Worm (Caenorhabditis elegans): ENCODE measurements around the gene msrp-7.

Gene msrp-7

DNA sequence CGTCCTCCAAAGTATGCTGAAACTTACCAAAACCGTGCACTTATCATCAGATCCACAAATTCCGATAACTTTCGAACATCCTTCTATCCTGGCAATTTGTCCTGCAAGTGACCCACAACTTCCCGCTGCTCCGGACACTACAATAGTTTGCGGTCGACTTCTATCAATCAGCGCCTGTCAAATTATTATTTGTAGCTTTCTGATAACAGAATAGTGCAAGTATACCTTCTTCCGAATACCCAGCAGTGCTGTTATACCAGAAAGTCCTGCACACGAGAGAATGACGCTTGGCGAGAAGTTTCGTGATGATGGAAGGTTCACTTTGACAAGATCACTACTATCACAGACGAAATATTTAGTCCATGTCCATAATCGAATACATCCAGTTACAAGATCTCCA, 48.6 kb downstream of the msrp-7 start:
- TF ChIP-seq elt-2 (tag; optimal IDR thresholded peaks at IDR 0.05) (no peak), irx-1 (tag; optimal IDR thresholded peaks at IDR 0.05) (no peak), ztf-4 (tag; optimal IDR thresholded peaks at IDR 0.05) (no peak), lin-35 (GFP tag; optimal IDR thresholded peaks at IDR 0.05) (no peak), snu-23 (GFP tag; optimal IDR thresholded peaks at IDR 0.05) (no peak), isw-1 (GFP tag; IDR thresholded peaks at IDR 0.05) (no peak), nhr-90 (tag; optimal IDR thresholded peaks at IDR 0.05; ENCODE audit: poor library complexity) (no peak), nhr-77 (tag; optimal IDR thresholded peaks at IDR 0.05) (no peak), ceh-8 (GFP tag; optimal IDR thresholded peaks at IDR 0.05) (no peak), lir-3 (tag; optimal IDR thresholded peaks at IDR 0.05; ENCODE audit: poor library complexity) (no peak), grh-1 (GFP tag; IDR thresholded peaks at IDR 0.05) (no peak), nhr-85 (tag) (no peak), ceh-88 (GFP tag; IDR thresholded peaks at IDR 0.05) (no peak), lin-13 (GFP tag; optimal IDR thresholded peaks at IDR 0.05) (no peak), ceh-63 (GFP tag; optimal IDR thresholded peaks at IDR 0.05) (no peak), efl-1 (optimal IDR thresholded peaks at IDR 0.05) (no peak), efl-1 (GFP tag; optimal IDR thresholded peaks at IDR 0.05 in 1 of 2) (no peak)

DNA sequence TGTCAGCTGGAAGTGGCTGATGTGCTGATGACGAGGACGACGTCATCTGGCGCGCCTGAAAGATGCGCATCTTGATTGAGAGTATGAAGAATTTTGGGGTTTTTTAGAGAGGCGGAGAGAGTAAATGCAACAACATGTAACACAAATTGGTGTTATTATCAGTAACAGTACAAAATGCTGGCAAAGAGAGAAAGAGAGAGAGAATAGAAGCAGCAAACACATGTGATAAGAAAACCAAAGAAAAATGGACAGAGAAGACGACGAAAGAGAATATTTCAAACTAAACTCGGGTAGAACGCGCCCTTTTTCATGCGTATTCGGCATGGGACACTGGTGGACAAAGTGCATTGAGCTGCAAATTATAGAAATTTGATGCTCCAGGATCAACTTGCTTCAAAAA, 50.0 kb downstream of the msrp-7 start, which contains the start of gene M106.3:
M106.3 (minus strand) TSS at position 70 of the 400 bp plus-strand sequence.
- TF ChIP-seq nhr-20 (tag; optimal IDR thresholded peaks at IDR 0.05) (peak; percentile 30), efl-1 (optimal IDR thresholded peaks at IDR 0.05) (no peak), efl-1 (GFP tag; optimal IDR thresholded peaks at IDR 0.05 in 1 of 2) (no peak), ceh-88 (GFP tag; IDR thresholded peaks at IDR 0.05) (no peak), efl-3 (GFP tag; optimal IDR thresholded peaks at IDR 0.05) (no peak), fkh-10 (GFP tag; optimal IDR thresholded peaks at IDR 0.05) (no peak), elt-2 (tag; optimal IDR thresholded peaks at IDR 0.05) (peak; percentile 37), elt-3 (tag; optimal IDR thresholded peaks at IDR 0.05) (peak in 1 of 6 experiments; percentile 53), hpl-2 (GFP tag; optimal IDR thresholded peaks at IDR 0.05) (no peak), C34B4.2 (tag; optimal IDR thresholded peaks at IDR 0.05) (no peak), grh-1 (GFP tag; IDR thresholded peaks at IDR 0.05) (no peak), nhr-71 (tag; optimal IDR thresholded peaks at IDR 0.05) (peak; percentile 18), egl-27 (tag; optimal IDR thresholded peaks at IDR 0.05) (no peak), lin-35 (GFP tag; optimal IDR thresholded peaks at IDR 0.05) (peak in 1 of 2 experiments; percentile 47), blmp-1 (tag; optimal IDR thresholded peaks at IDR 0.05) (no peak)

DNA sequence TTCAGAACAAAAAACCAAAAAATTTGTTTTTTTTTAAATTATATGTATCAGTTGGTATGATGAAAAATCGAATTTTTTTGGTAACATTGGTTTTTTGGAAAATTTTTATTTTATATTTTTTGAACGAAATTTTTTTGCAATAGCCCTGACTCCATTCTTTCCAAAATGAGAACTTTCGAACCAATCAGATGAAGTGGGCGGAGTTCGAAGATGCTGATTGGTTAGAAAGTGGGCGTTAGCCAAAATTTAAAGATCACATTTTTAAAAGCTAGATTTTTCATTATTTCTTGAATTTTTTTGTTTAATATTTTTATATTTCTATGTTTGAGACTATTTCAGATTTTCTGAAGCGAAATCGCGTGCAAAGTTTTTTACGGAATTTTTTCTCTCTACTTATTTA, 50.5 kb downstream of the msrp-7 start:
- TF ChIP-seq ztf-11 (tag; optimal IDR thresholded peaks at IDR 0.05) (no peak), nhr-85 (tag) (peak; percentile 22), ceh-63 (GFP tag; optimal IDR thresholded peaks at IDR 0.05) (no peak), ceh-88 (GFP tag; IDR thresholded peaks at IDR 0.05) (no peak), rnt-1 (tag; optimal IDR thresholded peaks at IDR 0.05) (no peak)
